Fruit fly (Drosophila melanogaster): Measurements from ENCODE around the gene CG9289.
A peak's percentile ranks its signal among the peaks of the same experiment; 100 is the strongest.

The CG9289 gene

dm6 chr2L:8684276-8684675 is at the start of gene CG9289:
Gene CG9289 (minus strand): TSS chr2L:8684376.
- TF ChIP-seq ovo (GFP tag; optimal IDR thresholded peaks at IDR 0.05), result no peak
- TF ChIP-seq Crg-1 (GFP tag; optimal IDR thresholded peaks at IDR 0.05), result no peak
- TF ChIP-seq tj (GFP tag; optimal IDR thresholded peaks at IDR 0.05), result no peak
- no peak for TF ChIP-seq Clk (GFP tag; optimal IDR thresholded peaks at IDR 0.05)
- no peak for TF ChIP-seq CG1620 (GFP tag; optimal IDR thresholded peaks at IDR 0.05)
- TF ChIP-seq pad (GFP tag; optimal IDR thresholded peaks at IDR 0.05), result no peak
- TF ChIP-seq toe (GFP tag; optimal IDR thresholded peaks at IDR 0.05), result no peak
- TF ChIP-seq bab1 (GFP tag; optimal IDR thresholded peaks at IDR 0.05), result no peak
- TF ChIP-seq cic (GFP tag; optimal IDR thresholded peaks at IDR 0.05), result no peak
- TF ChIP-seq cnc (optimal IDR thresholded peaks at IDR 0.05), result no peak
- no peak for TF ChIP-seq kay (GFP tag; ENCODE audit: borderline replicate concordance)
- no peak for TF ChIP-seq CG7101 (tag; optimal IDR thresholded peaks at IDR 0.05)
- TF ChIP-seq CG33017 (tag; optimal IDR thresholded peaks at IDR 0.05), result no peak
- no peak for TF ChIP-seq CG14711 (tag; optimal IDR thresholded peaks at IDR 0.05)
- TF ChIP-seq Hr96 (GFP tag; optimal IDR thresholded peaks at IDR 0.05), result no peak
- no peak for TF ChIP-seq Mnt (GFP tag; optimal IDR thresholded peaks at IDR 0.05)
- no peak for TF ChIP-seq CG11617 (GFP tag; optimal IDR thresholded peaks at IDR 0.05)
- TF ChIP-seq CG12768 (GFP tag; optimal IDR thresholded peaks at IDR 0.05), result no peak
- no peak for TF ChIP-seq CG5204 (GFP tag; optimal IDR thresholded peaks at IDR 0.05)

dm6 chr2L:8732702-8733101 is 48.5 kb upstream of the CG9289 start:
- no peak for TF ChIP-seq ovo (GFP tag; optimal IDR thresholded peaks at IDR 0.05)
- TF ChIP-seq kay (GFP tag; ENCODE audit: borderline replicate concordance), result no peak
- TF ChIP-seq cnc (optimal IDR thresholded peaks at IDR 0.05), result no peak

- TF ChIP-seq Clk (GFP tag; optimal IDR thresholded peaks at IDR 0.05), result no peak
- no peak for TF ChIP-seq tj (GFP tag; optimal IDR thresholded peaks at IDR 0.05)
- TF ChIP-seq ovo (GFP tag; optimal IDR thresholded peaks at IDR 0.05), result no peak
- TF ChIP-seq bab1 (GFP tag; optimal IDR thresholded peaks at IDR 0.05), result no peak
- no peak for TF ChIP-seq cic (GFP tag; optimal IDR thresholded peaks at IDR 0.05)
- no peak for TF ChIP-seq pad (GFP tag; optimal IDR thresholded peaks at IDR 0.05)
- no peak for TF ChIP-seq CG33017 (tag; optimal IDR thresholded peaks at IDR 0.05)
- no peak for TF ChIP-seq CG1620 (GFP tag; optimal IDR thresholded peaks at IDR 0.05)
- no peak for TF ChIP-seq toe (GFP tag; optimal IDR thresholded peaks at IDR 0.05)
- TF ChIP-seq Hr96 (GFP tag; optimal IDR thresholded peaks at IDR 0.05), result no peak
- no peak for TF ChIP-seq CG12768 (GFP tag; optimal IDR thresholded peaks at IDR 0.05)
- TF ChIP-seq CG7101 (tag; optimal IDR thresholded peaks at IDR 0.05), result no peak
- TF ChIP-seq kay (GFP tag; ENCODE audit: borderline replicate concordance), result no peak
- TF ChIP-seq Crg-1 (GFP tag; optimal IDR thresholded peaks at IDR 0.05), result no peak
- TF ChIP-seq CG11617 (GFP tag; optimal IDR thresholded peaks at IDR 0.05), result no peak
- TF ChIP-seq cnc (optimal IDR thresholded peaks at IDR 0.05), result no peak
Observed at dm6 chr2L:8721028-8721427, 36.9 kb upstream of the CG9289 start.

DNA sequence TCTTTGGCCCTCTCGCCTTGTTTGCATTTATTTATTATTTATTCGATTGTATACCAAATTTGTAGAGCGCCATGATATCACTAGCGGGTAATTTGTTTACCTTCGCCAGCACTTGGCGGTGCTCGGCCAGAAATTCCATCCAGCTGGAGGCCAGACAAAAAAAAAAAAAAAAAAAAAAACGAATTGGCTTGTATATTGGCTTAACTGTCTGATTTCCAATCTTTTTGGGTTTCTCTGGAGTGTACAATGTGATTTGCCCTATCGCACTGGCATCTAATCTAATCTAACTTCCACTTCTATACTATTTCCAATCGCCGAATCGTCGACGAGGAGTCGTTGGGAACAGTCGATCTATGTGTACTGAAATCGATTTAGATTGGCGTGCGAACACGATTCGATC is 35.6 kb upstream of the CG9289 start:
- no peak for TF ChIP-seq Crg-1 (GFP tag; optimal IDR thresholded peaks at IDR 0.05)
- no peak for TF ChIP-seq Hr96 (GFP tag; optimal IDR thresholded peaks at IDR 0.05)
- peak; percentile 30 for TF ChIP-seq kay (GFP tag; ENCODE audit: borderline replicate concordance)
- no peak for TF ChIP-seq CG7101 (tag; optimal IDR thresholded peaks at IDR 0.05)
- TF ChIP-seq Mnt (GFP tag; optimal IDR thresholded peaks at IDR 0.05), result no peak
- peak; percentile 61 for TF ChIP-seq cic (GFP tag; optimal IDR thresholded peaks at IDR 0.05)
- TF ChIP-seq toe (GFP tag; optimal IDR thresholded peaks at IDR 0.05), result no peak
- TF ChIP-seq CG5204 (GFP tag; optimal IDR thresholded peaks at IDR 0.05), result no peak

DNA sequence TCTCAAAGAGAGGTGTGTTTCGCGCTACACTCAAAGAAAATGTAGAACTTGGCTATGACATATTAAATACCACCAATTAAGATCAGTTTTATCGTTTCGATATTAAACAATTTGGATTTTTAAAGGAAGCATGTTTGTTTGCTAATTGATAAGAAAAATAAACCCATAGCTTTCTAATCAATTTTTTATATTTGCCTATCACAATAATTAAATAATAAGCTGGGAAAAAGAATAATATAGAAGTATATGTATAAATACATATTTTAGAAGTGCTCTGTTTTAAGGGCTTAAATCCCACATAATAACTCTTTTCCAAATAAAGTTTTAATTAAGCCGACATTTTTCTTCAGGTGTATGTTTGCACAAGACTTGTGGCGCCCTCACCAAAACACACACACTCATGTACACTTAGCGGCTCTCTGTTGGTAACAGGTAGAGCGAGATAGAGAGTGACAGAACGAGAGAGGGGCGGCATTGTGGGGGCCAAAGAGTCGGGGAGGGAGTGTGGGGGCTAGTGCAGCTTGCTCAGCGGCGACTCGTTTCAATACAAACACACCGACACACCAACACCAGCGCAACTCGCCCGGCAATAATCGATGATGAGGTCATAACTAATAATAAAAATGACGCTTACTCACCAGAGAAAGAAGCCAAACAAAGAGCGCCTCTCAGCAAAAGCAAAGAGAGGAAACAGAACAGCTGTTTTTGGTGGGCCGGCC is 33.6 kb upstream of the CG9289 start:
- TF ChIP-seq CG33017 (tag; optimal IDR thresholded peaks at IDR 0.05), result peak; percentile 86
- TF ChIP-seq Mnt (GFP tag; optimal IDR thresholded peaks at IDR 0.05), result peak; percentile 71
- peak; percentile 49 for TF ChIP-seq Crg-1 (GFP tag; optimal IDR thresholded peaks at IDR 0.05)
- peak; percentile 79 for TF ChIP-seq bab1 (GFP tag; optimal IDR thresholded peaks at IDR 0.05)
- peak; percentile 94 for TF ChIP-seq CG7045 (GFP tag; optimal IDR thresholded peaks at IDR 0.05)
- peak; percentile 73 for TF ChIP-seq pad (GFP tag; optimal IDR thresholded peaks at IDR 0.05)
- peak; percentile 61 for TF ChIP-seq CG1620 (GFP tag; optimal IDR thresholded peaks at IDR 0.05)
- TF ChIP-seq Clk (GFP tag; optimal IDR thresholded peaks at IDR 0.05), result peak; percentile 67
- peak; percentile 78 for TF ChIP-seq CG12768 (GFP tag; optimal IDR thresholded peaks at IDR 0.05)
- TF ChIP-seq kay (GFP tag; ENCODE audit: borderline replicate concordance), result peak; percentile 70
- TF ChIP-seq CG14711 (tag; optimal IDR thresholded peaks at IDR 0.05), result peak; percentile 78
- TF ChIP-seq CG5204 (GFP tag; optimal IDR thresholded peaks at IDR 0.05), result peak; percentile 87
- peak; percentile 89 for TF ChIP-seq CG7101 (tag; optimal IDR thresholded peaks at IDR 0.05)
- TF ChIP-seq cnc (optimal IDR thresholded peaks at IDR 0.05), result no peak
- peak; percentile 59 for TF ChIP-seq cic (GFP tag; optimal IDR thresholded peaks at IDR 0.05)
- peak; percentile 77 for TF ChIP-seq toe (GFP tag; optimal IDR thresholded peaks at IDR 0.05)
- TF ChIP-seq CG11617 (GFP tag; optimal IDR thresholded peaks at IDR 0.05), result peak; percentile 96
- TF ChIP-seq ovo (GFP tag; optimal IDR thresholded peaks at IDR 0.05), result peak; percentile 13
- TF ChIP-seq Hr96 (GFP tag; optimal IDR thresholded peaks at IDR 0.05), result peak; percentile 48
- TF ChIP-seq tj (GFP tag; optimal IDR thresholded peaks at IDR 0.05), result peak; percentile 79

dm6 chr2L:8716383-8716782 is 32.2 kb upstream of the CG9289 start:
- no peak for TF ChIP-seq Crg-1 (GFP tag; optimal IDR thresholded peaks at IDR 0.05)
- no peak for TF ChIP-seq Clk (GFP tag; optimal IDR thresholded peaks at IDR 0.05)

Data from whole organism, adult.